Worm (Caenorhabditis elegans): ENCODE data around the gene fbxa-142.

DNA sequence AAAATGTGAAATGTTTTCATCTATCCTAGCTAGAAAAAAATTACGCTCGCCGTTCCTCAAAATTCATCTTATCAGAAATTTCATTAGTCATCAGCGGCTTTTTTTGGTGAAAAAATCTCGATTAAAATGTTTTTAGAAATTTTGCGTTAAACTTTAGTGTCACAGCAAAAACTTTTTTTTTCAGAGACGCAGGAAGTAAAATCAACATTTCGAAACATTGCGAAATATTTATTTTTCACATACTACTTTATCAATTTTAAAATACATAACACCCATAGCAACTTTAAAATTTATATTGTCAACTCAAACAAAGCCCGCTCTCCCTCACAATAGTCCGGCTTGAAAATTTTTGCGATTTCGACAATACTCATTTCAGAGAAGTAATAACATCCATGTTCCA lies 1.1 kb upstream of the fbxa-142 start:
- no peak for TF ChIP-seq ztf-23 (GFP tag; IDR thresholded peaks at IDR 0.05)
- no peak for TF ChIP-seq T22C8.4 (GFP tag; IDR thresholded peaks at IDR 0.05)
- no peak for TF ChIP-seq med-1 (GFP tag; optimal IDR thresholded peaks at IDR 0.05; ENCODE audit: insufficient read depth)
- TF ChIP-seq tab-1 (GFP tag; IDR thresholded peaks at IDR 0.05), result no peak
- no peak for TF ChIP-seq klf-2 (GFP tag; conservative IDR thresholded peaks at IDR 0.05)
- TF ChIP-seq flt-1 (GFP tag; IDR thresholded peaks at IDR 0.05), result no peak
- TF ChIP-seq ztf-29 (GFP tag; IDR thresholded peaks at IDR 0.05), result no peak
- TF ChIP-seq ref-1 (GFP tag; conservative IDR thresholded peaks at IDR 0.05), result no peak
- no peak for TF ChIP-seq cog-1 (tag; optimal IDR thresholded peaks at IDR 0.05)

Measured in whole organism, midembryonic.